Fruit fly (Drosophila melanogaster): ENCODE measurements around the gene gpp.

The gpp gene

dm6 chr3R:6462978-6463377 lies 56.3 kb downstream of the gpp start:
- TF ChIP-seq CG7045 (GFP tag; optimal IDR thresholded peaks at IDR 0.05) (no peak), toe (GFP tag; optimal IDR thresholded peaks at IDR 0.05) (no peak), CG1620 (GFP tag; optimal IDR thresholded peaks at IDR 0.05) (no peak), cic (GFP tag; optimal IDR thresholded peaks at IDR 0.05) (no peak), Mnt (GFP tag; optimal IDR thresholded peaks at IDR 0.05) (no peak), kay (GFP tag; ENCODE audit: borderline replicate concordance) (no peak), CG33017 (tag; optimal IDR thresholded peaks at IDR 0.05) (no peak), tj (GFP tag; optimal IDR thresholded peaks at IDR 0.05) (no peak), CG12768 (GFP tag; optimal IDR thresholded peaks at IDR 0.05) (no peak), CG5204 (GFP tag; optimal IDR thresholded peaks at IDR 0.05) (no peak), CG14711 (tag; optimal IDR thresholded peaks at IDR 0.05) (no peak), Hr96 (GFP tag; optimal IDR thresholded peaks at IDR 0.05) (no peak), pad (GFP tag; optimal IDR thresholded peaks at IDR 0.05) (no peak), CG11617 (GFP tag; optimal IDR thresholded peaks at IDR 0.05) (no peak), cnc (optimal IDR thresholded peaks at IDR 0.05) (no peak), ovo (GFP tag; optimal IDR thresholded peaks at IDR 0.05) (no peak), CG7101 (tag; optimal IDR thresholded peaks at IDR 0.05) (no peak), bab1 (GFP tag; optimal IDR thresholded peaks at IDR 0.05) (no peak)

- TF ChIP-seq kay (GFP tag; ENCODE audit: borderline replicate concordance) (peak; percentile 11), CG12768 (GFP tag; optimal IDR thresholded peaks at IDR 0.05) (no peak)
Measured at dm6 chr3R:6467646-6468350, 61.1 kb downstream of the gpp start.

- TF ChIP-seq CG1620 (GFP tag; optimal IDR thresholded peaks at IDR 0.05) = no peak
- TF ChIP-seq toe (GFP tag; optimal IDR thresholded peaks at IDR 0.05) = no peak
- no peak for TF ChIP-seq CG33017 (tag; optimal IDR thresholded peaks at IDR 0.05)
- TF ChIP-seq tj (GFP tag; optimal IDR thresholded peaks at IDR 0.05) = no peak
- TF ChIP-seq cnc (optimal IDR thresholded peaks at IDR 0.05) = no peak
- no peak for TF ChIP-seq Crg-1 (GFP tag; optimal IDR thresholded peaks at IDR 0.05)
- TF ChIP-seq kay (GFP tag; ENCODE audit: borderline replicate concordance) = no peak
- TF ChIP-seq CG11617 (GFP tag; optimal IDR thresholded peaks at IDR 0.05) = no peak
- TF ChIP-seq Clk (GFP tag; optimal IDR thresholded peaks at IDR 0.05) = no peak
- TF ChIP-seq CG7101 (tag; optimal IDR thresholded peaks at IDR 0.05) = no peak
- TF ChIP-seq cic (GFP tag; optimal IDR thresholded peaks at IDR 0.05) = no peak
Measured at dm6 chr3R:6468351-6468685, 61.7 kb downstream of the gpp start, which contains the start of gene Neurochondrin. Neurochondrin (plus strand) TSS chr3R:6468437.

- TF ChIP-seq CG5204 (GFP tag; optimal IDR thresholded peaks at IDR 0.05) = no peak
- TF ChIP-seq toe (GFP tag; optimal IDR thresholded peaks at IDR 0.05) = no peak
- TF ChIP-seq Clk (GFP tag; optimal IDR thresholded peaks at IDR 0.05) = no peak
Measured at dm6 chr3R:6474430-6474829, 67.8 kb downstream of the gpp start.

- TF ChIP-seq Hr96 (GFP tag; optimal IDR thresholded peaks at IDR 0.05) (no peak), toe (GFP tag; optimal IDR thresholded peaks at IDR 0.05) (no peak), pad (GFP tag; optimal IDR thresholded peaks at IDR 0.05) (no peak), cic (GFP tag; optimal IDR thresholded peaks at IDR 0.05) (no peak), CG7045 (GFP tag; optimal IDR thresholded peaks at IDR 0.05) (no peak), Clk (GFP tag; optimal IDR thresholded peaks at IDR 0.05) (no peak), Crg-1 (GFP tag; optimal IDR thresholded peaks at IDR 0.05) (no peak)
Measured at dm6 chr3R:6476429-6476828, 69.8 kb downstream of the gpp start.

dm6 chr3R:6477877-6478361 lies 71.3 kb downstream of the gpp start, which contains the start of gene CG15186:
CG15186 (plus strand) TSS chr3R:6478311.
- TF ChIP-seq ovo (GFP tag; optimal IDR thresholded peaks at IDR 0.05) (no peak), CG14711 (tag; optimal IDR thresholded peaks at IDR 0.05) (no peak), toe (GFP tag; optimal IDR thresholded peaks at IDR 0.05) (no peak), Clk (GFP tag; optimal IDR thresholded peaks at IDR 0.05) (no peak), tj (GFP tag; optimal IDR thresholded peaks at IDR 0.05) (no peak), CG7045 (GFP tag; optimal IDR thresholded peaks at IDR 0.05) (no peak), CG33017 (tag; optimal IDR thresholded peaks at IDR 0.05) (no peak), Crg-1 (GFP tag; optimal IDR thresholded peaks at IDR 0.05) (no peak), Hr96 (GFP tag; optimal IDR thresholded peaks at IDR 0.05) (no peak), CG11617 (GFP tag; optimal IDR thresholded peaks at IDR 0.05) (no peak), kay (GFP tag; ENCODE audit: borderline replicate concordance) (no peak), CG12768 (GFP tag; optimal IDR thresholded peaks at IDR 0.05) (no peak), pad (GFP tag; optimal IDR thresholded peaks at IDR 0.05) (no peak), Mnt (GFP tag; optimal IDR thresholded peaks at IDR 0.05) (no peak), CG5204 (GFP tag; optimal IDR thresholded peaks at IDR 0.05) (no peak), CG1620 (GFP tag; optimal IDR thresholded peaks at IDR 0.05) (no peak)

- TF ChIP-seq CG12768 (GFP tag; optimal IDR thresholded peaks at IDR 0.05) (no peak), kay (GFP tag; ENCODE audit: borderline replicate concordance) (no peak), ovo (GFP tag; optimal IDR thresholded peaks at IDR 0.05) (no peak), Clk (GFP tag; optimal IDR thresholded peaks at IDR 0.05) (no peak), Crg-1 (GFP tag; optimal IDR thresholded peaks at IDR 0.05) (no peak), CG33017 (tag; optimal IDR thresholded peaks at IDR 0.05) (no peak), CG11617 (GFP tag; optimal IDR thresholded peaks at IDR 0.05) (no peak), CG1620 (GFP tag; optimal IDR thresholded peaks at IDR 0.05) (no peak), toe (GFP tag; optimal IDR thresholded peaks at IDR 0.05) (no peak), bab1 (GFP tag; optimal IDR thresholded peaks at IDR 0.05) (no peak), CG5204 (GFP tag; optimal IDR thresholded peaks at IDR 0.05) (no peak), CG14711 (tag; optimal IDR thresholded peaks at IDR 0.05) (no peak), Mnt (GFP tag; optimal IDR thresholded peaks at IDR 0.05) (no peak), CG7045 (GFP tag; optimal IDR thresholded peaks at IDR 0.05) (no peak)
Measured at dm6 chr3R:6481740-6482443, 75.2 kb downstream of the gpp start.

Measured in whole organism, adult.